Fruit fly (Drosophila melanogaster) whole organism, prepupa: Measurements from ENCODE around the gene ATPsynCF6.

Experiments used
- Blimp-1 ChIP-seq: fragments of 200-800 bp; sonication (Bioruptor generic); optimal IDR thresholded peaks from 3 replicates; lab custom pipeline; 2017; ENCODE audit warnings: missing biosample characterization, missing genetic modification characterization, mild to moderate bottlenecking, moderate library complexity, missing genetic modification reagents
- CG10631 ChIP-seq: fragments of 200-800 bp; sonication (Bioruptor generic); optimal IDR thresholded peaks from 2 replicates; lab custom pipeline; 2016; ENCODE audit warnings: missing biosample characterization, missing genetic modification characterization
- CG10669 ChIP-seq: fragments of 200-800 bp; sonication (Bioruptor generic); optimal IDR thresholded peaks from 3 replicates; lab custom pipeline; 2018; ENCODE audit warnings: missing biosample characterization, mild to moderate bottlenecking, missing genetic modification characterization, moderate library complexity
- CG11294 ChIP-seq: fragments of 200-800 bp; sonication (Bioruptor generic); IDR thresholded peaks from 2 replicates; pipeline ENCODE4 v1.3.6; 2022; ENCODE audit warnings: missing biosample characterization, missing genetic modification characterization
- CG11762 ChIP-seq: fragments of 200-800 bp; sonication (Bioruptor generic); optimal IDR thresholded peaks from 3 replicates; lab custom pipeline; 2016; ENCODE audit warnings: missing biosample characterization, missing genetic modification characterization; ENCODE audit not compliant: insufficient read depth
- CG11902 ChIP-seq: fragments of 200-800 bp; sonication (Bioruptor generic); optimal IDR thresholded peaks from 3 replicates; lab custom pipeline; 2016; ENCODE audit warnings: missing biosample characterization, missing genetic modification characterization
- CG15336 ChIP-seq: fragments of 200-800 bp; sonication (Bioruptor generic); IDR thresholded peaks from 2 replicates; pipeline ENCODE4 v1.3.6; 2022; ENCODE audit warnings: missing biosample characterization, missing genetic modification characterization
- CG1621 ChIP-seq: fragments of 200-800 bp; sonication (Bioruptor generic); optimal IDR thresholded peaks from 3 replicates; lab custom pipeline; 2018; ENCODE audit warnings: missing biosample characterization, mild to moderate bottlenecking, missing genetic modification characterization
- CG16779 ChIP-seq: fragments of 200-800 bp; sonication (Bioruptor generic); optimal IDR thresholded peaks from 3 replicates; lab custom pipeline; 2017; ENCODE audit warnings: missing biosample characterization, mild to moderate bottlenecking, missing genetic modification characterization
- CG3032 ChIP-seq: fragments of 200-800 bp; optimal IDR thresholded peaks from 2 replicates; lab custom pipeline; 2019; ENCODE audit warnings: missing biosample characterization, mild to moderate bottlenecking, missing genetic modification characterization, moderate library complexity
- CG3919 ChIP-seq: fragments of 200-800 bp; sonication (Bioruptor generic); optimal IDR thresholded peaks from 3 replicates; lab custom pipeline; 2016; ENCODE audit warnings: missing biosample characterization, missing genetic modification characterization
- CG4318 ChIP-seq: fragments of 200-800 bp; sonication (Bioruptor generic); optimal IDR thresholded peaks from 3 replicates; lab custom pipeline; 2017; ENCODE audit warnings: missing biosample characterization, mild to moderate bottlenecking, missing genetic modification characterization
- CG6163 ChIP-seq: fragments of 200-800 bp; sonication (Bioruptor generic); IDR thresholded peaks from 3 replicates; pipeline ENCODE4 v1.3.6; 2022; ENCODE audit warnings: missing biosample characterization, missing genetic modification characterization
- CG6276 ChIP-seq: fragments of 200-800 bp; sonication (Bioruptor generic); optimal IDR thresholded peaks from 2 replicates; lab custom pipeline; 2017; ENCODE audit warnings: missing biosample characterization, mild to moderate bottlenecking, missing genetic modification characterization
- CG6792 ChIP-seq: fragments of 200-800 bp; sonication (Bioruptor generic); optimal IDR thresholded peaks from 3 replicates; lab custom pipeline; 2016; ENCODE audit warnings: missing biosample characterization, missing genetic modification characterization
- CG8119 ChIP-seq: fragments of 200-800 bp; sonication (Bioruptor generic); IDR thresholded peaks from 3 replicates; pipeline ENCODE4 v1.3.6; 2022; ENCODE audit warnings: missing biosample characterization, missing genetic modification characterization
- CG8319 ChIP-seq: fragments of 200-800 bp; sonication (Bioruptor generic); optimal IDR thresholded peaks from 3 replicates; lab custom pipeline; 2016; ENCODE audit warnings: missing biosample characterization, missing genetic modification characterization
- CG9139 ChIP-seq: fragments of 200-800 bp; sonication (Bioruptor generic); optimal IDR thresholded peaks from 3 replicates; lab custom pipeline; 2017; ENCODE audit warnings: missing biosample characterization, mild to moderate bottlenecking, missing genetic modification characterization
- Eip75B ChIP-seq: fragments of 200-800 bp; sonication (Bioruptor generic); optimal IDR thresholded peaks from 3 replicates; lab custom pipeline; 2016; ENCODE audit warnings: missing biosample characterization, missing genetic modification characterization
- Eip78C ChIP-seq: fragments of 200-800 bp; sonication (Bioruptor generic); peaks from one replicate; lab custom pipeline; 2016; ENCODE audit warnings: missing biosample characterization, missing genetic modification characterization
- Eip93F ChIP-seq: fragments of 200-800 bp; sonication (Bioruptor generic); optimal IDR thresholded peaks from 2 replicates; lab custom pipeline; 2016; ENCODE audit warnings: missing biosample characterization, mild to moderate bottlenecking, missing genetic modification characterization
- Ets21C ChIP-seq: fragments of 200-800 bp; sonication (Bioruptor generic); optimal IDR thresholded peaks from 3 replicates; lab custom pipeline; 2016; ENCODE audit warnings: missing biosample characterization, missing genetic modification characterization
- Ets96B ChIP-seq: fragments of 200-800 bp; optimal IDR thresholded peaks from 2 replicates; lab custom pipeline; 2019; ENCODE audit warnings: missing biosample characterization, mild to moderate bottlenecking, missing genetic modification characterization, moderate library complexity
- Hr4 ChIP-seq: fragments of 200-800 bp; sonication (Bioruptor generic); optimal IDR thresholded peaks from 3 replicates; lab custom pipeline; 2016; ENCODE audit warnings: missing biosample characterization, missing genetic modification characterization
- Lpt ChIP-seq: fragments of 200-800 bp; sonication (Bioruptor generic); optimal IDR thresholded peaks from 3 replicates; lab custom pipeline; 2016; ENCODE audit warnings: missing biosample characterization, missing genetic modification characterization
- OdsH ChIP-seq: fragments of 200-800 bp; sonication (Bioruptor generic); optimal IDR thresholded peaks from 3 replicates; lab custom pipeline; 2016; ENCODE audit warnings: missing biosample characterization, missing genetic modification characterization
- Smox ChIP-seq: fragments of 200-800 bp; sonication (Bioruptor generic); optimal IDR thresholded peaks from 3 replicates; lab custom pipeline; 2016; ENCODE audit warnings: missing biosample characterization, missing genetic modification characterization
- Sox102F ChIP-seq: fragments of 200-800 bp; sonication (Bioruptor generic); optimal IDR thresholded peaks from 2 replicates; lab custom pipeline; 2016; ENCODE audit warnings: missing biosample characterization, mild to moderate bottlenecking, missing genetic modification characterization
- Sox15 ChIP-seq: fragments of 200-800 bp; sonication (Bioruptor generic); optimal IDR thresholded peaks from 3 replicates; lab custom pipeline; 2016; ENCODE audit warnings: missing biosample characterization, missing genetic modification characterization
- achi ChIP-seq: fragments of 200-800 bp; sonication (Bioruptor generic); optimal IDR thresholded peaks from 3 replicates; lab custom pipeline; 2016; ENCODE audit warnings: missing biosample characterization, missing genetic modification characterization
- acj6 ChIP-seq: fragments of 200-800 bp; sonication (Bioruptor generic); optimal IDR thresholded peaks from 3 replicates; lab custom pipeline; 2016; ENCODE audit warnings: missing biosample characterization, missing genetic modification characterization
- cyc ChIP-seq: fragments of 200-800 bp; sonication (Bioruptor generic); optimal IDR thresholded peaks from 3 replicates; lab custom pipeline; 2016; ENCODE audit warnings: missing biosample characterization, missing genetic modification characterization
- dac ChIP-seq: fragments of 200-800 bp; sonication (Bioruptor generic); optimal IDR thresholded peaks from 2 replicates; lab custom pipeline; 2017; ENCODE audit warnings: missing biosample characterization, mild to moderate bottlenecking, missing genetic modification characterization
- dsx ChIP-seq: fragments of 200-800 bp; optimal IDR thresholded peaks from 3 replicates; lab custom pipeline; 2019; ENCODE audit warnings: missing biosample characterization, mild to moderate bottlenecking, missing genetic modification characterization, moderate library complexity; ENCODE audit not compliant: poor library complexity, severe bottlenecking
- eg ChIP-seq: fragments of 200-800 bp; sonication (Bioruptor generic); IDR thresholded peaks from 3 replicates; pipeline ENCODE4 v1.3.6; 2022; ENCODE audit warnings: missing biosample characterization, missing genetic modification characterization
- esn ChIP-seq: fragments of 200-800 bp; sonication (Bioruptor generic); optimal IDR thresholded peaks from 2 replicates; lab custom pipeline; 2016; ENCODE audit warnings: missing biosample characterization, mild to moderate bottlenecking, missing genetic modification characterization, moderate library complexity
- fd59A ChIP-seq: fragments of 200-800 bp; sonication (Bioruptor generic); optimal IDR thresholded peaks from 2 replicates; lab custom pipeline; 2017; ENCODE audit warnings: missing biosample characterization, mild to moderate bottlenecking, missing genetic modification characterization, missing genetic modification reagents
- fd85E ChIP-seq: fragments of 200-800 bp; sonication (Bioruptor generic); optimal IDR thresholded peaks from 3 replicates; lab custom pipeline; 2016; ENCODE audit warnings: missing biosample characterization, missing genetic modification characterization
- fkh ChIP-seq: fragments of 200-800 bp; sonication (Bioruptor generic); optimal IDR thresholded peaks from 3 replicates; lab custom pipeline; 2017; ENCODE audit warnings: missing biosample characterization, mild to moderate bottlenecking, missing genetic modification characterization, moderate library complexity
- lz ChIP-seq: fragments of 200-800 bp; sonication (Bioruptor generic); optimal IDR thresholded peaks from 3 replicates; lab custom pipeline; 2016; ENCODE audit warnings: missing biosample characterization, missing genetic modification characterization
- net ChIP-seq: fragments of 200-800 bp; sonication (Bioruptor generic); optimal IDR thresholded peaks from 3 replicates; lab custom pipeline; 2016; ENCODE audit warnings: missing biosample characterization, missing genetic modification characterization
- pdm3 ChIP-seq: fragments of 200-800 bp; sonication (Bioruptor generic); optimal IDR thresholded peaks from 3 replicates; lab custom pipeline; 2016; ENCODE audit warnings: missing biosample characterization, missing genetic modification characterization
- salr ChIP-seq, 2 experiments: fragments of 200-800 bp; sonication (Bioruptor generic); optimal IDR thresholded peaks; 3 replicates each; lab custom pipeline; 2016 to 2018; ENCODE audit warnings: missing biosample characterization in 2 of 2, missing genetic modification characterization in 2 of 2, mild to moderate bottlenecking in 1 of 2
- ss ChIP-seq, 2 experiments: fragments of 200-800 bp; sonication (Bioruptor generic); optimal IDR thresholded peaks; 2 replicates in 1 of 2; 3 replicates in 1 of 2; lab custom pipeline; 2017 to 2018; ENCODE audit warnings: mild to moderate bottlenecking in 2 of 2, missing biosample characterization in 2 of 2, missing genetic modification characterization in 2 of 2, moderate library complexity in 1 of 2
- topi ChIP-seq: fragments of 200-800 bp; sonication (Bioruptor generic); optimal IDR thresholded peaks from 3 replicates; lab custom pipeline; 2016; ENCODE audit warnings: missing biosample characterization, missing genetic modification characterization
- vri ChIP-seq: fragments of 200-800 bp; sonication (Bioruptor generic); optimal IDR thresholded peaks from 3 replicates; lab custom pipeline; 2016; ENCODE audit warnings: missing biosample characterization, mild to moderate bottlenecking, missing genetic modification characterization

Gene ATPsynCF6

DNA sequence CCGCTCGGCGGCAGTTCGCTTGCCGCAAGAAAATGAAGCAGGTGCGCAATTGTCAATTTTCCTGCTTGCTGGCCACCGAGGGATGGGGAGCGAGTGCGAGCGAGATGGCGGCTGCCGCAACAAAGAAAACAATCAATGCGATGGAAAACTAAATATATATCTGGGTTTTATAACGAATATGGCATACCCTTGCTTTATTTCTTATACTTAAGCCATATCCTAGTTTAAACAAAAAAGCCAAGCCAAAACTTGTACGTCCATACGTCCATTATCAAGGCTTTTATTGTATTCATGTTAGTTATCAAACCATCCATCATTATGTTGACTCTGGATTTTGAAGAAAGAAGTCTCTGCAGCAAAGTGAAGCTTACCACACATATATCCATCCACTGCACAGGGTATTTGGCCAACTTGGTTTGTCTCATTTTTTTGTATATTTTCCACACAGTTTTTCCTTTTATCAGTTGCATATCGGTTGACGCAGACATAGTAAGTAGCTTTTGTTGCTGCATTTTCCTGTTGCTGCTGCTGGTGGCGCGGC, 35.0 kb upstream of the ATPsynCF6 start (continued):
- TF ChIP-seq dsx: no peak
- peak; percentile 53 for TF ChIP-seq Eip78C (GFP tag; lab: Kevin White, UChicago)
- TF ChIP-seq topi (GFP tag; lab: Kevin White, UChicago): no peak
- TF ChIP-seq CG6792 (GFP tag; lab: Kevin White, UChicago): no peak
- TF ChIP-seq fd85E: no peak
- TF ChIP-seq CG4318: peak; percentile 43
- TF ChIP-seq esn: no peak
- no peak for TF ChIP-seq fkh (GFP tag; lab: Kevin White, UChicago)
- no peak for TF ChIP-seq CG11762 (GFP tag; lab: Kevin White, UChicago)
- TF ChIP-seq Smox (GFP tag; lab: Kevin White, UChicago): no peak
- no peak for TF ChIP-seq CG6163
- TF ChIP-seq CG8119 (GFP tag; lab: Robert Waterston, UW): peak; percentile 61; the same call in 1 of the 3 replicates
- TF ChIP-seq CG6276 (GFP tag; lab: Kevin White, UChicago): peak; percentile 49
- no peak for TF ChIP-seq CG10631
- TF ChIP-seq ss (GFP tag; optimal IDR thresholded peaks at IDR 0.05; lab: Kevin White, UChicago): no peak
- TF ChIP-seq Ets96B (tag; lab: Kevin White, UChicago): no peak
- no peak for TF ChIP-seq Eip93F
- TF ChIP-seq dac (GFP tag; lab: Kevin White, UChicago): peak; percentile 32

DNA sequence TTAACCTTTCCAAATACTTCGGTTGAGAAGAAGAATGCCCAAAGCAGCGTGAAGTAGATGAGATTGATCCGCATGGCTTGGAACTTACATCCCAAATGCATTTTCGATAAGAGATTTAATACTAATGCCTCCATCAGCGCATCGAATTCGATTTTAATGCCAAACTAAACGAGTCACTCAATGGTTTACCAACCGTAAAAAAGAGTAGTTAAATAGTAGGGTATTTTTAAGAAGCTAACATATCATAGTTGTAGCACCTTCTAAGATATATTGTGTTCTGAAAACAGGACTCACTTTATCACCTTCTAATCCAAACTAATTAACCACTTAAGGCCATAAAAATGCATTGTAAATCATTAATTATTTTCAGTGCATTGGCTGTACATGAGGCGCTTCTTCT, 32.9 kb upstream of the ATPsynCF6 start, which contains the start of gene CG31515:
TSS of gene CG31515 (minus strand) at position 101 of the 400 bp plus-strand sequence.
- TF ChIP-seq lz (GFP tag; lab: Kevin White, UChicago) (no peak), Ets21C (GFP tag; lab: Kevin White, UChicago) (no peak), CG1621 (tag; lab: Kevin White, UChicago) (no peak), CG11294 (no peak), achi (GFP tag; lab: Kevin White, UChicago) (no peak), acj6 (GFP tag; lab: Kevin White, UChicago) (no peak), Ets96B (tag; lab: Kevin White, UChicago) (no peak), Eip75B (GFP tag; lab: Kevin White, UChicago) (no peak), pdm3 (GFP tag; lab: Kevin White, UChicago) (no peak), CG3919 (no peak), vri (GFP tag; lab: Kevin White, UChicago) (no peak), CG6276 (GFP tag; lab: Kevin White, UChicago) (no peak), OdsH (no peak), CG11762 (GFP tag; lab: Kevin White, UChicago) (no peak), Blimp-1 (GFP tag; lab: Kevin White, UChicago) (no peak), fd59A (GFP tag; lab: Kevin White, UChicago) (no peak), salr (GFP tag; optimal IDR thresholded peaks at IDR 0.05; lab: Kevin White, UChicago) (no peak), eg (GFP tag; lab: Robert Waterston, UW) (no peak), net (GFP tag; lab: Kevin White, UChicago) (no peak)

DNA sequence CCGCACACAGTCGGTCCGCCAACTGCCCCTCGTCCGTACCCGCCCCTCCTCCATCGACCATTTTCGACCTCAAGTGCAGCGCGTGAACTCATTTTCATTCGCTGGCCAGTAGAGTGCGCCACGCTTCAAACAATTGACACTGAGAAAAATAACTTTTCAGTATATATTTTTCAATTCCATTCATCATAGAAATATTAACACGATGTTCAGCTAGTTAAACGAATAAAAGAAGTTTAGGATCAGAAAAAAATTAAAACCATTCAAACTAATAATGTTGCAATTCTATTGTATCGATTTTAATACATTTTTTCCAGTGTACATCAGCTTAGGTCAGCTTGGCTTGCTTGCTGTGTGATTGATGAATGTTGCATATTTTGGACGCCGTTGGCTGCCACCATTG, 31.0 kb upstream of the ATPsynCF6 start:
- peak; percentile 38 for TF ChIP-seq Lpt (GFP tag; lab: Kevin White, UChicago)
- no peak for TF ChIP-seq CG9139 (GFP tag; lab: Kevin White, UChicago)
- no peak for TF ChIP-seq Ets21C (GFP tag; lab: Kevin White, UChicago)
- peak; percentile 35 for TF ChIP-seq CG10631
- TF ChIP-seq CG16779 (tag; lab: Kevin White, UChicago): no peak
- TF ChIP-seq eg (GFP tag; lab: Robert Waterston, UW): peak; percentile 67; the same call in 2 of the 3 replicates
- TF ChIP-seq acj6 (GFP tag; lab: Kevin White, UChicago): peak; percentile 13
- peak; percentile 29 for TF ChIP-seq topi (GFP tag; lab: Kevin White, UChicago)
- TF ChIP-seq CG10669 (GFP tag; lab: Kevin White, UChicago): no peak
- peak; percentile 58 for TF ChIP-seq OdsH
- TF ChIP-seq CG3919: peak; percentile 44
- peak; percentile 84 for TF ChIP-seq CG15336 (GFP tag; lab: Robert Waterston, UW)
- peak; percentile 46; the same call in 1 of the 2 replicates for TF ChIP-seq CG11294
- no peak for TF ChIP-seq fd85E
- no peak for TF ChIP-seq fd59A (GFP tag; lab: Kevin White, UChicago)
- no peak for TF ChIP-seq Sox15 (GFP tag; lab: Kevin White, UChicago)
- peak; percentile 77 for TF ChIP-seq Hr4 (GFP tag; lab: Kevin White, UChicago)
- TF ChIP-seq Sox102F (GFP tag; lab: Kevin White, UChicago): no peak
- TF ChIP-seq CG8319: no peak
- TF ChIP-seq Eip78C (GFP tag; lab: Kevin White, UChicago): peak; percentile 84
- peak; percentile 9 for TF ChIP-seq dsx
- peak; percentile 3 for TF ChIP-seq CG3032 (tag; lab: Kevin White, UChicago)
- TF ChIP-seq CG6276 (GFP tag; lab: Kevin White, UChicago): peak; percentile 54
- TF ChIP-seq cyc: no peak
- TF ChIP-seq dac (GFP tag; lab: Kevin White, UChicago): no peak
- peak; percentile 72 for TF ChIP-seq CG8119 (GFP tag; lab: Robert Waterston, UW)
- TF ChIP-seq CG11902 (GFP tag; lab: Kevin White, UChicago): peak; percentile 7
